Worm (Caenorhabditis elegans) whole organism, L3 larva: ENCODE data around the gene C12D8.9.

Source experiments
- R02D3.7 ChIP-seq: fragments of 150-350 bp; optimal IDR thresholded peaks from 2 replicates; lab custom pipeline; 2014; ENCODE audit warnings: missing biosample characterization, missing genetic modification characterization
- ZK546.5 ChIP-seq: sonication (generic microtip); optimal IDR thresholded peaks from 2 replicates; lab custom pipeline; 2017; ENCODE audit warnings: missing biosample characterization, missing genetic modification characterization
- aly-2 ChIP-seq: fragments of 150-350 bp; optimal IDR thresholded peaks from 2 replicates; lab custom pipeline; 2014; ENCODE audit warnings: missing biosample characterization, missing genetic modification characterization
- ama-1 ChIP-seq: fragments of 150-350 bp; optimal IDR thresholded peaks from 2 replicates; lab custom pipeline; 2018
- ceh-16 ChIP-seq: sonication (generic microtip); optimal IDR thresholded peaks from 2 replicates; lab custom pipeline; 2017; ENCODE audit warnings: missing biosample characterization, missing genetic modification characterization
- ceh-28 ChIP-seq: fragments of 150-350 bp; optimal IDR thresholded peaks from 2 replicates; lab custom pipeline; 2014; ENCODE audit warnings: missing biosample characterization, missing genetic modification reagents, missing genetic modification characterization
- ceh-82 ChIP-seq: fragments of 150-350 bp; optimal IDR thresholded peaks from 2 replicates; lab custom pipeline; 2014; ENCODE audit warnings: missing biosample characterization, missing genetic modification characterization
- ceh-9 ChIP-seq: sonication (generic microtip); optimal IDR thresholded peaks from 2 replicates; lab custom pipeline; 2018; ENCODE audit warnings: missing biosample characterization, missing genetic modification characterization
- egl-27 ChIP-seq: sonication (generic microtip); optimal IDR thresholded peaks from 4 replicates; lab custom pipeline; 2017; ENCODE audit warnings: missing biosample characterization, missing genetic modification reagents, missing genetic modification characterization
- egl-5 ChIP-seq: fragments of 150-350 bp; optimal IDR thresholded peaks from 2 replicates; lab custom pipeline; 2017; ENCODE audit warnings: missing biosample characterization, missing genetic modification reagents, missing genetic modification characterization, inconsistent platforms
- elt-1 ChIP-seq: fragments of 150-350 bp; optimal IDR thresholded peaks from 2 replicates; lab custom pipeline; 2014; ENCODE audit warnings: missing biosample characterization, missing genetic modification characterization
- elt-3 ChIP-seq, 3 experiments: fragments of 150-350 bp in 1 of 3; sonication (generic microtip) in 2 of 3; optimal IDR thresholded peaks; 2 replicates in 2 of 3; 4 replicates in 1 of 3; lab custom pipeline; 2014 to 2017; ENCODE audit warnings: missing biosample characterization in 3 of 3, missing genetic modification characterization in 3 of 3
- eor-1 ChIP-seq, 2 experiments: fragments of 150-350 bp; optimal IDR thresholded peaks; 2 replicates each; lab custom pipeline; 2014 to 2018; ENCODE audit warnings: missing biosample characterization in 2 of 2, missing genetic modification characterization in 2 of 2
- fkh-2 ChIP-seq: fragments of 150-350 bp; optimal IDR thresholded peaks from 2 replicates; lab custom pipeline; 2014; ENCODE audit warnings: missing biosample characterization, missing genetic modification reagents, missing genetic modification characterization
- fos-1 ChIP-seq: fragments of 150-350 bp; optimal IDR thresholded peaks from 2 replicates; lab custom pipeline; 2014; ENCODE audit warnings: missing biosample characterization, missing genetic modification characterization
- jun-1 ChIP-seq: fragments of 150-350 bp; optimal IDR thresholded peaks from 2 replicates; lab custom pipeline; 2014; ENCODE audit warnings: missing biosample characterization, missing genetic modification reagents, missing genetic modification characterization
- lin-15B ChIP-seq: fragments of 150-350 bp; optimal IDR thresholded peaks from 2 replicates; lab custom pipeline; 2014; ENCODE audit warnings: missing biosample characterization, missing genetic modification characterization
- lsy-12 ChIP-seq: sonication (generic microtip); optimal IDR thresholded peaks from 2 replicates; lab custom pipeline; 2016; ENCODE audit warnings: mild to moderate bottlenecking, missing genetic modification characterization, missing compliant biosample characterization
- mdl-1 ChIP-seq: fragments of 150-350 bp; optimal IDR thresholded peaks from 2 replicates; lab custom pipeline; 2014; ENCODE audit warnings: missing biosample characterization, missing genetic modification characterization
- nfya-1 ChIP-seq: sonication (generic microtip); optimal IDR thresholded peaks from 2 replicates; lab custom pipeline; 2017; ENCODE audit warnings: missing genetic modification characterization, mild to moderate bottlenecking, missing compliant biosample characterization, antibody characterized with exemption, moderate library complexity; ENCODE audit not compliant: insufficient read depth
- nhr-11 ChIP-seq: fragments of 150-350 bp; optimal IDR thresholded peaks from 2 replicates; lab custom pipeline; 2014; ENCODE audit warnings: missing biosample characterization, missing genetic modification characterization
- nhr-25 ChIP-seq: sonication (generic microtip); optimal IDR thresholded peaks from 2 replicates; lab custom pipeline; 2017; ENCODE audit warnings: missing biosample characterization, missing genetic modification characterization
- nhr-67 ChIP-seq: fragments of 150-350 bp; optimal IDR thresholded peaks from 2 replicates; lab custom pipeline; 2014; ENCODE audit warnings: missing biosample characterization, missing genetic modification characterization
- nhr-76 ChIP-seq: fragments of 150-350 bp; sonication (generic microtip); optimal IDR thresholded peaks from 5 replicates; lab custom pipeline; 2014; ENCODE audit warnings: missing biosample characterization, missing genetic modification characterization
- nhr-77 ChIP-seq: fragments of 150-350 bp; optimal IDR thresholded peaks from 2 replicates; lab custom pipeline; 2014; ENCODE audit warnings: missing biosample characterization, missing genetic modification characterization
- pha-4 ChIP-seq: fragments of 150-350 bp; optimal IDR thresholded peaks from 2 replicates; lab custom pipeline; 2014; ENCODE audit warnings: missing biosample characterization, missing genetic modification reagents, missing genetic modification characterization
- pqm-1 ChIP-seq: fragments of 150-350 bp; optimal IDR thresholded peaks from 2 replicates; lab custom pipeline; 2017; ENCODE audit warnings: missing biosample characterization, missing genetic modification characterization, inconsistent platforms
- sea-2 ChIP-seq: fragments of 150-350 bp; sonication (generic microtip); optimal IDR thresholded peaks from 4 replicates; lab custom pipeline; 2014; ENCODE audit warnings: missing biosample characterization, missing genetic modification reagents, missing genetic modification characterization
- skn-1 ChIP-seq: fragments of 150-350 bp; optimal IDR thresholded peaks from 2 replicates; lab custom pipeline; 2014; ENCODE audit warnings: missing biosample characterization, missing genetic modification characterization
- snpc-4 ChIP-seq: fragments of 150-350 bp; optimal IDR thresholded peaks from 2 replicates; lab custom pipeline; 2014; ENCODE audit warnings: missing biosample characterization, missing genetic modification characterization
- tbx-2 ChIP-seq: sonication (generic microtip); optimal IDR thresholded peaks from 2 replicates; lab custom pipeline; 2016; ENCODE audit warnings: mild to moderate bottlenecking, missing genetic modification characterization, missing compliant biosample characterization
- unc-39 ChIP-seq: sonication (generic microtip); optimal IDR thresholded peaks from 4 replicates; lab custom pipeline; 2017; ENCODE audit warnings: missing biosample characterization, missing genetic modification characterization
- zag-1 ChIP-seq: fragments of 150-350 bp; optimal IDR thresholded peaks from 2 replicates; lab custom pipeline; 2014; ENCODE audit warnings: missing biosample characterization, missing genetic modification characterization
- ztf-11 ChIP-seq: fragments of 150-350 bp; optimal IDR thresholded peaks from 2 replicates; lab custom pipeline; 2014; ENCODE audit warnings: missing biosample characterization, missing genetic modification characterization
- ztf-4 ChIP-seq: fragments of 150-350 bp; optimal IDR thresholded peaks from 2 replicates; lab custom pipeline; 2014; ENCODE audit warnings: missing biosample characterization, missing genetic modification characterization

C12D8.9 gene

ce11 chrV:10237959-10238444, 5.0 kb downstream of the C12D8.9 start:
- no peak for TF ChIP-seq pqm-1
- TF ChIP-seq ama-1, result peak; percentile 6

ce11 chrV:10237171-10237570, 5.8 kb downstream of the C12D8.9 start:
- TF ChIP-seq jun-1, result no peak
- TF ChIP-seq ama-1, result no peak
- TF ChIP-seq zag-1 (tag; lab: Kevin White, UChicago), result no peak
- no peak for TF ChIP-seq unc-39 (tag; lab: Kevin White, UChicago)
- no peak for TF ChIP-seq nhr-76
- no peak for TF ChIP-seq egl-5
- no peak for TF ChIP-seq skn-1
- TF ChIP-seq R02D3.7 (tag; lab: Kevin White, UChicago), result no peak
- TF ChIP-seq ceh-16 (tag; lab: Kevin White, UChicago), result no peak
- no peak for TF ChIP-seq ceh-9 (tag; lab: Kevin White, UChicago)
- TF ChIP-seq, all 47 proteins: peak for 0

ce11 chrV:10233330-10233729, 9.7 kb downstream of the C12D8.9 start, which contains the start of gene str-182:
TSS of gene str-182 (minus strand) at chrV:10233430.
- no peak for TF ChIP-seq ceh-16 (tag; lab: Kevin White, UChicago)
- TF ChIP-seq mdl-1 (tag; lab: Kevin White, UChicago), result no peak
- TF ChIP-seq sea-2, result no peak
- no peak for TF ChIP-seq ztf-4 (tag; lab: Kevin White, UChicago)
- no peak for TF ChIP-seq unc-39 (tag; lab: Kevin White, UChicago)
- TF ChIP-seq zag-1 (tag; lab: Kevin White, UChicago), result no peak
- no peak for TF ChIP-seq fos-1 (tag; lab: Kevin White, UChicago)
- no peak for TF ChIP-seq ceh-82 (tag; lab: Kevin White, UChicago)
- TF ChIP-seq egl-27 (tag; lab: Kevin White, UChicago), result no peak
- no peak for TF ChIP-seq elt-3 (tag; optimal IDR thresholded peaks at IDR 0.05; lab: Kevin White, UChicago)
- TF ChIP-seq lin-15B, result no peak
- no peak for TF ChIP-seq egl-5
- no peak for TF ChIP-seq ztf-11
- TF ChIP-seq elt-1 (tag; lab: Kevin White, UChicago), result no peak
- TF ChIP-seq fkh-2, result no peak
- no peak for TF ChIP-seq nhr-76
- TF ChIP-seq skn-1, result no peak
- no peak for TF ChIP-seq eor-1 (tag; optimal IDR thresholded peaks at IDR 0.05; lab: Kevin White, UChicago)
- no peak for TF ChIP-seq pha-4 (tag; lab: Kevin White, UChicago)

ce11 chrV:10230932-10231331, 12.1 kb downstream of the C12D8.9 start, which contains the start of gene fipr-6:
TSS of gene fipr-6 (plus strand) at chrV:10231232.
- TF ChIP-seq pqm-1 (no peak), lsy-12 (tag; lab: Kevin White, UChicago) (no peak), fos-1 (tag; lab: Kevin White, UChicago) (no peak), egl-27 (tag; lab: Kevin White, UChicago) (no peak), nfya-1 (tag; lab: Kevin White, UChicago) (no peak), ceh-28 (tag; lab: Kevin White, UChicago) (no peak), snpc-4 (tag; lab: Kevin White, UChicago) (no peak), nhr-77 (tag; lab: Kevin White, UChicago) (no peak), nhr-67 (tag; lab: Kevin White, UChicago) (no peak), nhr-25 (tag; lab: Kevin White, UChicago) (no peak), aly-2 (tag; lab: Kevin White, UChicago) (no peak), ceh-16 (tag; lab: Kevin White, UChicago) (no peak), nhr-76 (no peak), ZK546.5 (tag; lab: Kevin White, UChicago) (no peak)

ce11 chrV:10229222-10229879, 13.7 kb downstream of the C12D8.9 start, which contains the start of the genes pyt-1 and fipr-7:
TSS of gene pyt-1 (minus strand) at chrV:10229322.
TSS of gene fipr-7 (plus strand) at chrV:10229829.
- TF ChIP-seq fkh-2 (no peak), nfya-1 (tag; lab: Kevin White, UChicago) (no peak), tbx-2 (tag; lab: Kevin White, UChicago) (no peak), ama-1 (no peak), nhr-25 (tag; lab: Kevin White, UChicago) (no peak), lin-15B (no peak), ZK546.5 (tag; lab: Kevin White, UChicago) (no peak), ceh-9 (tag; lab: Kevin White, UChicago) (no peak), egl-27 (tag; lab: Kevin White, UChicago) (no peak), nhr-67 (tag; lab: Kevin White, UChicago) (no peak), nhr-11 (tag; lab: Kevin White, UChicago) (no peak)
